Fruit fly (Drosophila melanogaster) whole organism, prepupa: Measurements from ENCODE around the gene CG7453.

Experiments used
- CG10631 ChIP-seq: fragments of 200-800 bp; sonication (Bioruptor generic); optimal IDR thresholded peaks from 2 replicates; lab custom pipeline; 2016; ENCODE audit warnings: missing biosample characterization, missing genetic modification characterization
- CG10669 ChIP-seq: fragments of 200-800 bp; sonication (Bioruptor generic); optimal IDR thresholded peaks from 3 replicates; lab custom pipeline; 2018; ENCODE audit warnings: missing biosample characterization, mild to moderate bottlenecking, missing genetic modification characterization, moderate library complexity
- CG11294 ChIP-seq: fragments of 200-800 bp; sonication (Bioruptor generic); IDR thresholded peaks from 2 replicates; pipeline ENCODE4 v1.3.6; 2022; ENCODE audit warnings: missing biosample characterization, missing genetic modification characterization
- CG15336 ChIP-seq: fragments of 200-800 bp; sonication (Bioruptor generic); IDR thresholded peaks from 2 replicates; pipeline ENCODE4 v1.3.6; 2022; ENCODE audit warnings: missing biosample characterization, missing genetic modification characterization
- CG1621 ChIP-seq: fragments of 200-800 bp; sonication (Bioruptor generic); optimal IDR thresholded peaks from 3 replicates; lab custom pipeline; 2018; ENCODE audit warnings: missing biosample characterization, mild to moderate bottlenecking, missing genetic modification characterization
- CG16779 ChIP-seq: fragments of 200-800 bp; sonication (Bioruptor generic); optimal IDR thresholded peaks from 3 replicates; lab custom pipeline; 2017; ENCODE audit warnings: missing biosample characterization, mild to moderate bottlenecking, missing genetic modification characterization
- CG3032 ChIP-seq: fragments of 200-800 bp; optimal IDR thresholded peaks from 2 replicates; lab custom pipeline; 2019; ENCODE audit warnings: missing biosample characterization, mild to moderate bottlenecking, missing genetic modification characterization, moderate library complexity
- CG31627 ChIP-seq: fragments of 200-800 bp; sonication (Bioruptor generic); optimal IDR thresholded peaks from 3 replicates; lab custom pipeline; 2016; ENCODE audit warnings: missing biosample characterization, missing genetic modification characterization
- CG34406 ChIP-seq: fragments of 200-800 bp; sonication (Bioruptor generic); optimal IDR thresholded peaks from 3 replicates; lab custom pipeline; 2016; ENCODE audit warnings: missing biosample characterization, missing genetic modification characterization
- CG3919 ChIP-seq: fragments of 200-800 bp; sonication (Bioruptor generic); optimal IDR thresholded peaks from 3 replicates; lab custom pipeline; 2016; ENCODE audit warnings: missing biosample characterization, missing genetic modification characterization
- CG4318 ChIP-seq: fragments of 200-800 bp; sonication (Bioruptor generic); optimal IDR thresholded peaks from 3 replicates; lab custom pipeline; 2017; ENCODE audit warnings: missing biosample characterization, mild to moderate bottlenecking, missing genetic modification characterization
- CG6163 ChIP-seq: fragments of 200-800 bp; sonication (Bioruptor generic); IDR thresholded peaks from 3 replicates; pipeline ENCODE4 v1.3.6; 2022; ENCODE audit warnings: missing biosample characterization, missing genetic modification characterization
- CG6276 ChIP-seq: fragments of 200-800 bp; sonication (Bioruptor generic); optimal IDR thresholded peaks from 2 replicates; lab custom pipeline; 2017; ENCODE audit warnings: missing biosample characterization, mild to moderate bottlenecking, missing genetic modification characterization
- CG6792 ChIP-seq: fragments of 200-800 bp; sonication (Bioruptor generic); optimal IDR thresholded peaks from 3 replicates; lab custom pipeline; 2016; ENCODE audit warnings: missing biosample characterization, missing genetic modification characterization
- CG6854 ChIP-seq: fragments of 200-800 bp; sonication (Bioruptor generic); optimal IDR thresholded peaks from 2 replicates; lab custom pipeline; 2017; ENCODE audit warnings: missing biosample characterization, mild to moderate bottlenecking, missing genetic modification characterization
- CG7368 ChIP-seq: fragments of 200-800 bp; sonication (Bioruptor generic); optimal IDR thresholded peaks from 3 replicates; lab custom pipeline; 2016; ENCODE audit warnings: missing biosample characterization, missing genetic modification characterization
- CG8119 ChIP-seq: fragments of 200-800 bp; sonication (Bioruptor generic); IDR thresholded peaks from 3 replicates; pipeline ENCODE4 v1.3.6; 2022; ENCODE audit warnings: missing biosample characterization, missing genetic modification characterization
- CG9139 ChIP-seq: fragments of 200-800 bp; sonication (Bioruptor generic); optimal IDR thresholded peaks from 3 replicates; lab custom pipeline; 2017; ENCODE audit warnings: missing biosample characterization, mild to moderate bottlenecking, missing genetic modification characterization
- Ets21C ChIP-seq: fragments of 200-800 bp; sonication (Bioruptor generic); optimal IDR thresholded peaks from 3 replicates; lab custom pipeline; 2016; ENCODE audit warnings: missing biosample characterization, missing genetic modification characterization
- Ets96B ChIP-seq: fragments of 200-800 bp; optimal IDR thresholded peaks from 2 replicates; lab custom pipeline; 2019; ENCODE audit warnings: missing biosample characterization, mild to moderate bottlenecking, missing genetic modification characterization, moderate library complexity
- Gug ChIP-seq: fragments of 200-800 bp; sonication (Bioruptor generic); IDR thresholded peaks from 2 replicates; pipeline ENCODE4 v1.3.6; 2022; ENCODE audit warnings: missing biosample characterization, missing genetic modification characterization
- Hr38 ChIP-seq: sonication (Bioruptor generic); optimal IDR thresholded peaks from 2 replicates; lab custom pipeline; 2016; ENCODE audit warnings: missing biosample characterization, missing genetic modification characterization
- Hr39 ChIP-seq: fragments of 200-800 bp; sonication (Bioruptor generic); optimal IDR thresholded peaks from 2 replicates; lab custom pipeline; 2016; ENCODE audit warnings: missing biosample characterization, missing genetic modification characterization
- Hr4 ChIP-seq: fragments of 200-800 bp; sonication (Bioruptor generic); optimal IDR thresholded peaks from 3 replicates; lab custom pipeline; 2016; ENCODE audit warnings: missing biosample characterization, missing genetic modification characterization
- Lpt ChIP-seq: fragments of 200-800 bp; sonication (Bioruptor generic); optimal IDR thresholded peaks from 3 replicates; lab custom pipeline; 2016; ENCODE audit warnings: missing biosample characterization, missing genetic modification characterization
- Met ChIP-seq: fragments of 200-800 bp; sonication (Bioruptor generic); optimal IDR thresholded peaks from 3 replicates; lab custom pipeline; 2016; ENCODE audit warnings: missing biosample characterization, missing genetic modification characterization
- OdsH ChIP-seq: fragments of 200-800 bp; sonication (Bioruptor generic); optimal IDR thresholded peaks from 3 replicates; lab custom pipeline; 2016; ENCODE audit warnings: missing biosample characterization, missing genetic modification characterization
- Smox ChIP-seq: fragments of 200-800 bp; sonication (Bioruptor generic); optimal IDR thresholded peaks from 3 replicates; lab custom pipeline; 2016; ENCODE audit warnings: missing biosample characterization, missing genetic modification characterization
- Sox14 ChIP-seq: fragments of 200-800 bp; sonication (Bioruptor generic); optimal IDR thresholded peaks from 3 replicates; lab custom pipeline; 2016; ENCODE audit warnings: missing biosample characterization, missing genetic modification characterization
- achi ChIP-seq: fragments of 200-800 bp; sonication (Bioruptor generic); optimal IDR thresholded peaks from 3 replicates; lab custom pipeline; 2016; ENCODE audit warnings: missing biosample characterization, missing genetic modification characterization
- acj6 ChIP-seq: fragments of 200-800 bp; sonication (Bioruptor generic); optimal IDR thresholded peaks from 3 replicates; lab custom pipeline; 2016; ENCODE audit warnings: missing biosample characterization, missing genetic modification characterization
- cyc ChIP-seq: fragments of 200-800 bp; sonication (Bioruptor generic); optimal IDR thresholded peaks from 3 replicates; lab custom pipeline; 2016; ENCODE audit warnings: missing biosample characterization, missing genetic modification characterization
- dac ChIP-seq: fragments of 200-800 bp; sonication (Bioruptor generic); optimal IDR thresholded peaks from 2 replicates; lab custom pipeline; 2017; ENCODE audit warnings: missing biosample characterization, mild to moderate bottlenecking, missing genetic modification characterization
- fd85E ChIP-seq: fragments of 200-800 bp; sonication (Bioruptor generic); optimal IDR thresholded peaks from 3 replicates; lab custom pipeline; 2016; ENCODE audit warnings: missing biosample characterization, missing genetic modification characterization
- fkh ChIP-seq: fragments of 200-800 bp; sonication (Bioruptor generic); optimal IDR thresholded peaks from 3 replicates; lab custom pipeline; 2017; ENCODE audit warnings: missing biosample characterization, mild to moderate bottlenecking, missing genetic modification characterization, moderate library complexity
- lz ChIP-seq: fragments of 200-800 bp; sonication (Bioruptor generic); optimal IDR thresholded peaks from 3 replicates; lab custom pipeline; 2016; ENCODE audit warnings: missing biosample characterization, missing genetic modification characterization
- net ChIP-seq: fragments of 200-800 bp; sonication (Bioruptor generic); optimal IDR thresholded peaks from 3 replicates; lab custom pipeline; 2016; ENCODE audit warnings: missing biosample characterization, missing genetic modification characterization
- salr ChIP-seq, 2 experiments: fragments of 200-800 bp; sonication (Bioruptor generic); optimal IDR thresholded peaks; 3 replicates each; lab custom pipeline; 2016 to 2018; ENCODE audit warnings: missing biosample characterization in 2 of 2, missing genetic modification characterization in 2 of 2, mild to moderate bottlenecking in 1 of 2
- spab ChIP-seq: fragments of 200-800 bp; sonication (Bioruptor generic); optimal IDR thresholded peaks from 2 replicates; lab custom pipeline; 2017; ENCODE audit warnings: missing biosample characterization, mild to moderate bottlenecking, missing genetic modification characterization, missing genetic modification reagents
- ss ChIP-seq, 2 experiments: fragments of 200-800 bp; sonication (Bioruptor generic); optimal IDR thresholded peaks; 2 replicates in 1 of 2; 3 replicates in 1 of 2; lab custom pipeline; 2017 to 2018; ENCODE audit warnings: mild to moderate bottlenecking in 2 of 2, missing biosample characterization in 2 of 2, missing genetic modification characterization in 2 of 2, moderate library complexity in 1 of 2
- svp ChIP-seq: fragments of 200-800 bp; sonication (Bioruptor generic); peaks from one replicate; lab custom pipeline; 2016; ENCODE audit warnings: missing biosample characterization, missing genetic modification characterization

The CG7453 gene

DNA sequence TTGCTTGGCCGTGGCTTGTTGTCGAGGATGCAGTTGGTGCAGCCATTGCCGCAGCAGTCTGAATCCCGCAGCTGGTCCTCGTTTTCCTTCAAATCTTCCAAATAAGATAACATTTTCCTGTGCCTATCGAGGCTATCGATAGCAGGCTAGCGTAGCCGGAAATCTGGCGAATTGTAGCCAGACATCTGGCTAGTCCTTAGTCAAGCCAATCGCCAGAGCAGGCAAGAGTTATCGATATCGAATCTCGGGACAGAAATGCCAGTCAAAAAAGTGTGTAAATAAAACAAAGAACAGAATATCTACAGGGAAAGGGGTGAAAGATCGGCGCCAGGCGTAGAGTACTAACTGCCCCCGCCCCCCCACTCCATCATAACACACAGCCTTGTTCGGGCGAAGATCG, 13.4 kb downstream of the CG7453 start, which contains the start of the genes CG7914 and CG14194 (continued):
- TF ChIP-seq lz (no peak), cyc (no peak), CG6163 (GFP tag; lab: Robert Waterston, UW) (peak; percentile 39; the same call in 2 of the 3 replicates), fd85E (GFP tag; lab: Kevin White, UChicago) (no peak), CG34406 (GFP tag; lab: Kevin White, UChicago) (no peak), CG4318 (GFP tag; lab: Kevin White, UChicago) (no peak), OdsH (no peak), ss (GFP tag; optimal IDR thresholded peaks at IDR 0.05; lab: Kevin White, UChicago) (peak in 1 of 2 experiments; percentile 9), CG1621 (tag; lab: Kevin White, UChicago) (peak; percentile 53)

dm6 chrX:19201630-19202029, 21.7 kb downstream of the CG7453 start, which contains the start of gene CG7990:
TSS of gene CG7990 (minus strand) at chrX:19201979.
- TF ChIP-seq svp (GFP tag; lab: Kevin White, UChicago) (no peak), acj6 (no peak), cyc (no peak), CG6163 (GFP tag; lab: Robert Waterston, UW) (no peak), spab (GFP tag; lab: Kevin White, UChicago) (no peak), CG16779 (tag; lab: Kevin White, UChicago) (no peak), dac (GFP tag; lab: Kevin White, UChicago) (no peak), CG15336 (GFP tag; lab: Robert Waterston, UW) (no peak), CG3032 (tag; lab: Kevin White, UChicago) (no peak), Ets96B (tag; lab: Kevin White, UChicago) (no peak), salr (GFP tag; optimal IDR thresholded peaks at IDR 0.05; lab: Kevin White, UChicago) (no peak), Gug (GFP tag; lab: Robert Waterston, UW) (no peak), CG6276 (GFP tag; lab: Kevin White, UChicago) (no peak), CG10631 (GFP tag; lab: Kevin White, UChicago) (no peak)

dm6 chrX:19208014-19208413, 28.0 kb downstream of the CG7453 start, which contains the start of gene Ulp1:
TSS of gene Ulp1 (minus strand) at chrX:19208187.
- TF ChIP-seq Ets21C (no peak), salr (GFP tag; optimal IDR thresholded peaks at IDR 0.05; lab: Kevin White, UChicago) (no peak), dac (GFP tag; lab: Kevin White, UChicago) (no peak), Lpt (GFP tag; lab: Kevin White, UChicago) (no peak), CG31627 (GFP tag; lab: Kevin White, UChicago) (peak; percentile 2), CG11294 (no peak), CG10631 (GFP tag; lab: Kevin White, UChicago) (no peak), net (GFP tag; lab: Kevin White, UChicago) (no peak), CG3919 (GFP tag; lab: Kevin White, UChicago) (no peak), CG15336 (GFP tag; lab: Robert Waterston, UW) (0 out of 2 replicates have a peak, but pooled peaks have one; percentile 15), Sox14 (GFP tag; lab: Kevin White, UChicago) (peak; percentile 51), fkh (GFP tag; lab: Kevin White, UChicago) (no peak), CG10669 (GFP tag; lab: Kevin White, UChicago) (no peak), Met (no peak), CG8119 (GFP tag; lab: Robert Waterston, UW) (no peak), Hr4 (GFP tag; lab: Kevin White, UChicago) (no peak), CG6163 (GFP tag; lab: Robert Waterston, UW) (no peak), CG3032 (tag; lab: Kevin White, UChicago) (no peak), CG34406 (GFP tag; lab: Kevin White, UChicago) (no peak), svp (GFP tag; lab: Kevin White, UChicago) (no peak), CG6792 (GFP tag; lab: Kevin White, UChicago) (no peak), Ets96B (tag; lab: Kevin White, UChicago) (no peak), CG9139 (GFP tag; lab: Kevin White, UChicago) (no peak), spab (GFP tag; lab: Kevin White, UChicago) (no peak), fd85E (GFP tag; lab: Kevin White, UChicago) (no peak), CG7368 (no peak), achi (no peak), Hr38 (no peak), Hr39 (GFP tag; lab: Kevin White, UChicago) (no peak), CG6854 (GFP tag; lab: Kevin White, UChicago) (peak; percentile 17), CG6276 (GFP tag; lab: Kevin White, UChicago) (no peak), Smox (GFP tag; lab: Kevin White, UChicago) (no peak)
